Worm (Caenorhabditis elegans) whole organism, mixed stage, embryonic: ENCODE measurements around the gene T02H6.8.
A peak's percentile ranks its signal among the peaks of the same experiment; 100 is the strongest.

Experiments
- M03D4.4 ChIP-seq: sonication (generic microtip); optimal IDR thresholded peaks from 2 replicates; lab custom pipeline; 2017; ENCODE audit warnings: mild to moderate bottlenecking, missing genetic modification characterization, missing compliant biosample characterization
- ceh-39 ChIP-seq: fragments of 150-350 bp; optimal IDR thresholded peaks from 2 replicates; lab custom pipeline; 2014; ENCODE audit warnings: missing biosample characterization, missing genetic modification characterization
- ceh-43 ChIP-seq: fragments of 200-800 bp; sonication (Bioruptor generic); optimal IDR thresholded peaks from 2 replicates; lab custom pipeline; 2018; ENCODE audit warnings: mild to moderate bottlenecking, missing genetic modification characterization, moderate library complexity, missing compliant biosample characterization
- ceh-83 ChIP-seq: fragments of 200-800 bp; sonication (Bioruptor generic); optimal IDR thresholded peaks from 2 replicates; lab custom pipeline; 2018; ENCODE audit warnings: mild to moderate bottlenecking, missing genetic modification characterization, missing compliant biosample characterization
- ces-1 ChIP-seq: fragments of 150-350 bp; optimal IDR thresholded peaks from 2 replicates; lab custom pipeline; 2014; ENCODE audit warnings: missing biosample characterization, missing genetic modification reagents, missing genetic modification characterization
- drap-1 ChIP-seq: fragments of 200-800 bp; sonication (Bioruptor generic); optimal IDR thresholded peaks from 3 replicates; lab custom pipeline; 2018; ENCODE audit warnings: mild to moderate bottlenecking, missing genetic modification characterization, missing compliant biosample characterization
- elt-3 ChIP-seq: fragments of 150-350 bp; optimal IDR thresholded peaks from 2 replicates; lab custom pipeline; 2014; ENCODE audit warnings: missing biosample characterization, missing genetic modification characterization
- flh-1 ChIP-seq: fragments of 200-800 bp; sonication (Bioruptor generic); optimal IDR thresholded peaks from 2 replicates; lab custom pipeline; 2018; ENCODE audit warnings: mild to moderate bottlenecking, missing genetic modification characterization, moderate library complexity, missing compliant biosample characterization
- ham-2 ChIP-seq: fragments of 200-800 bp; sonication (Bioruptor generic); optimal IDR thresholded peaks from 2 replicates; lab custom pipeline; 2018; ENCODE audit warnings: mild to moderate bottlenecking, missing genetic modification characterization, missing compliant biosample characterization
- lin-13 ChIP-seq: fragments of 150-350 bp; optimal IDR thresholded peaks from 2 replicates; lab custom pipeline; 2014; ENCODE audit warnings: missing biosample characterization, missing genetic modification characterization
- lin-32 ChIP-seq: fragments of 200-800 bp; sonication (Bioruptor generic); optimal IDR thresholded peaks from 2 replicates; lab custom pipeline; 2018; ENCODE audit warnings: mild to moderate bottlenecking, missing genetic modification characterization, missing compliant biosample characterization
- lsy-2 ChIP-seq: fragments of 150-350 bp; optimal IDR thresholded peaks from 2 replicates; lab custom pipeline; 2014; ENCODE audit warnings: missing biosample characterization, missing genetic modification characterization
- mab-5 ChIP-seq: fragments of 150-350 bp; optimal IDR thresholded peaks from 2 replicates; lab custom pipeline; 2014; ENCODE audit warnings: missing biosample characterization, missing genetic modification characterization
- mep-1 ChIP-seq: fragments of 150-350 bp; optimal IDR thresholded peaks from 2 replicates; lab custom pipeline; 2017; ENCODE audit warnings: missing biosample characterization, missing genetic modification reagents, missing genetic modification characterization, inconsistent platforms
- mls-2 ChIP-seq: sonication (generic microtip); optimal IDR thresholded peaks from 2 replicates; lab custom pipeline; 2016; ENCODE audit warnings: mild to moderate bottlenecking, missing genetic modification characterization, moderate library complexity, missing compliant biosample characterization
- nhr-12 ChIP-seq: fragments of 150-350 bp; optimal IDR thresholded peaks from 2 replicates; lab custom pipeline; 2014; ENCODE audit warnings: missing biosample characterization, missing genetic modification characterization
- nhr-2 ChIP-seq: fragments of 150-350 bp; optimal IDR thresholded peaks from 2 replicates; lab custom pipeline; 2014; ENCODE audit warnings: missing biosample characterization, missing genetic modification characterization
- nhr-237 ChIP-seq: fragments of 150-350 bp; optimal IDR thresholded peaks from 2 replicates; lab custom pipeline; 2014; ENCODE audit warnings: missing biosample characterization, missing genetic modification characterization
- nhr-28 ChIP-seq: fragments of 150-350 bp; optimal IDR thresholded peaks from 2 replicates; lab custom pipeline; 2014; ENCODE audit warnings: missing biosample characterization, missing genetic modification characterization
- nhr-76 ChIP-seq: sonication (generic microtip); optimal IDR thresholded peaks from 2 replicates; lab custom pipeline; 2017; ENCODE audit warnings: missing biosample characterization, missing genetic modification characterization
- pha-4 ChIP-seq: fragments of 150-350 bp; optimal IDR thresholded peaks from 2 replicates; lab custom pipeline; 2018; ENCODE audit warnings: missing biosample characterization, missing genetic modification reagents, missing genetic modification characterization
- sem-2 ChIP-seq: fragments of 200-800 bp; sonication (Bioruptor generic); optimal IDR thresholded peaks from 2 replicates; lab custom pipeline; 2018; ENCODE audit warnings: mild to moderate bottlenecking, missing genetic modification characterization, missing compliant biosample characterization
- sptf-1 ChIP-seq: sonication (generic microtip); optimal IDR thresholded peaks from 2 replicates; lab custom pipeline; 2017; ENCODE audit warnings: mild to moderate bottlenecking, missing genetic modification characterization, moderate library complexity, missing compliant biosample characterization
- unc-120 ChIP-seq: sonication (generic microtip); optimal IDR thresholded peaks from 2 replicates; lab custom pipeline; 2017; ENCODE audit warnings: missing genetic modification characterization, missing compliant biosample characterization; ENCODE audit not compliant: poor library complexity, severe bottlenecking
- unc-62 ChIP-seq: fragments of 150-350 bp; optimal IDR thresholded peaks from 2 replicates; lab custom pipeline; 2014; ENCODE audit warnings: missing biosample characterization, missing genetic modification reagents, missing genetic modification characterization
- zip-8 ChIP-seq: fragments of 150-350 bp; optimal IDR thresholded peaks from 2 replicates; lab custom pipeline; 2014; ENCODE audit warnings: missing biosample characterization, missing genetic modification characterization
- ztf-11 ChIP-seq: fragments of 150-350 bp; optimal IDR thresholded peaks from 2 replicates; lab custom pipeline; 2014; ENCODE audit warnings: missing biosample characterization, missing genetic modification characterization

Gene T02H6.8

DNA sequence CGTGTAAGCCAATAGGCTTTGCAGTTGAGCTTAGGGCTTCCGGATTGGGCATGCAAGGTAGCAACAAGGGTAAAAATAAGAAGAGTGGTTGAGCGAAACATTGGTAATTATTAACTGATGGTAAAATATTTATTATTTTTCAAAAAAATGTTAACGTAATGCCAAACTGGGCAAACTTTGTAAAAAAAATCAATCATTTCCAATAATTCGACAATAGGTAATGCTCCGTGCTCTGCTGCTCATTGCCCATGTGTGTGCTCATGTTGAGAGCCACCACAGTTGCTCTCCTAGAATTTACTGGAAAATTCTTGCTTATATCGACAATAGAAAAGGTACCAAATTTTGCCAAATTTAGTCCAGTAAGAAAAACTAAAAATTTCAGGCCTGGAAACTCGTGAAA is at the start of gene T02H6.8, which contains the start of gene T02H6.10:
T02H6.8 (plus strand) TSS at position 221 of the 400 bp plus-strand sequence.
T02H6.10 (minus strand) TSS at position 101 of the 400 bp plus-strand sequence.
- no peak for TF ChIP-seq elt-3 (tag; lab: Kevin White, UChicago)
- no peak for TF ChIP-seq lin-32 (GFP tag; lab: Kevin White, UChicago)
- TF ChIP-seq ceh-83, result no peak
- TF ChIP-seq nhr-2 (tag; lab: Kevin White, UChicago), result no peak
- TF ChIP-seq lin-13, result no peak
- no peak for TF ChIP-seq lsy-2 (tag; lab: Kevin White, UChicago)

DNA sequence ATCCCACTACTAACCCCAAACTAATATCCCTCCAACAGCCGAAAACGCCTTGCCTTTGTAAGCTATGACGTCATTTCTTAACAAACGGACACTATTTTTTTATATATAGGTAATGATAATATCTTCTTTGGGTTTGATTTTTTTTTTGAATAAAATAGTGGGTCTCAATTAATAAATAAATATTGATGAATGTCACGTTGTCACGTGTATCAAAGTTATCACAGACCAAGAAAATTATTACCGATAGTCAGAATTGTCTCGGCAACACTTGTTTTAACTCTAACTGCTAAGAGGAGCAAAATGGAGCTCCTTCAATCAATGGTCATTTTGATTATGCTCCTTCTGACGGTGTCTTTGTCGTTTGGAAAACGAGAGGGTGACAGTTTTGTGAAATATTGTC is 46.6 kb upstream of the T02H6.8 start, which contains the start of gene T04B8.1:
T04B8.1 (plus strand) TSS at position 301 of the 400 bp plus-strand sequence.
- TF ChIP-seq ces-1 (GFP tag; lab: Kevin White, UChicago), result no peak
- no peak for TF ChIP-seq pha-4 (tag; lab: Kevin White, UChicago)
- no peak for TF ChIP-seq nhr-76
- TF ChIP-seq nhr-237, result no peak
- no peak for TF ChIP-seq ztf-11
- no peak for TF ChIP-seq sptf-1 (tag; lab: Kevin White, UChicago)
- TF ChIP-seq sem-2, result no peak
- TF ChIP-seq ceh-43 (GFP tag; lab: Kevin White, UChicago), result no peak
- TF ChIP-seq nhr-2 (tag; lab: Kevin White, UChicago), result no peak
- TF ChIP-seq ceh-83, result no peak
- TF ChIP-seq nhr-28, result no peak
- TF ChIP-seq, all 35 proteins: peak for 0

DNA sequence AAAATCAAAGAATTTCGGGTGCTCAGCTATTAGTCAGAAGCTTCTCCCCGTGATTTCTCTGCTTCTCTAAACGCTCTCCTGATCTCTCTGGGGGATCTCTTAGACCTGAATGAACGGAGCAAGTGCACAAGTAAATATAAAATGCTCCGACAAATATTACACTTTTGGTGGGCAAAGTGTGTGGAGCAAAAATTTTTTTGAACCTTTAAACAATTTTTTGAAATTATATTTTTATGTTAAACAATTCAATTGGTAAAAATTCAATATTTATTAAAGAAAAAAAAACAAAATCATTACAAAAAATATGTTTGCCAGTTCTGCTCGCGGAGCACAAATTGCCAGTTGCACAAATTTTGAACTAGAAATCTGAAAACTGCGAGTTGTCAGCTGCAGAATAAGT is 41.2 kb upstream of the T02H6.8 start, which contains the start of gene K07E8.6:
K07E8.6 (minus strand) TSS at position 101 of the 400 bp plus-strand sequence.
- TF ChIP-seq flh-1 (GFP tag; lab: Kevin White, UChicago) (no peak), ceh-43 (GFP tag; lab: Kevin White, UChicago) (no peak), nhr-2 (tag; lab: Kevin White, UChicago) (no peak), ham-2 (GFP tag; lab: Kevin White, UChicago) (no peak), unc-120 (no peak)
- TF ChIP-seq, all 35 proteins: peak for 0

ce11 chrII:643733-644132 is 36.9 kb upstream of the T02H6.8 start:
- TF ChIP-seq zip-8 (no peak), ham-2 (GFP tag; lab: Kevin White, UChicago) (peak; percentile 9), lin-32 (GFP tag; lab: Kevin White, UChicago) (no peak), unc-62 (GFP tag; lab: Kevin White, UChicago) (no peak)

DNA sequence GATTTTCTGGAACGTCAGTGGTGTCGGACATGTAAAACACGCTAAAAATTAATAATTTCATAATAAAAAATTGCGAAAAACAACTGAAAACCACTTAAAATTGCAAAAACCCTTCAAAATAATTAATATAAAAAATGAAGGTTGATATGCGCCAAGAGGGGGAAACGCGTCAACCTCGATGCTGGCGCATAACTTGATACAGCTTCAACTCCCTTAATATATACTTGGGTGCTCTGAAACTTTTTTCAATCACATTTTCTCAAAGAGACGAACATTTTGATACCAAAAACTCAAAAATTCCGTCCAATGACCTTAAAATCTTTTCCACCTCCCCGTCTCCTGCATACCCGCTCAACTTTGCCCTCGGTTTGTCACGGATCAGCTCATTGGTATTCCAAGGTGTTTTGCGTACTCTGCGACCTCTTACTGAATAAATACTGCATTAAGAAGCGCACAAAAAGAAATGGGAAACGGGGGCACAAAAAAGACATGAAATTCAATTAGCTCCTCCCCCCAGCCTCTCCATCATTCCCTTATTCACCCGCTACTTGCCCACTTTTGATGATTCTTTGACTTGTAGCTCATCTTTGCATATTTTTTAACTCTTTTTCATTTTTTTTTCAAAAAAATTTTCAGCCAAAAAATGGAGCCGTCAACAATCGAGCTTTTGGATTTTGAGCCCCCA is 30.2 kb upstream of the T02H6.8 start, which contains the start of the genes K07E8.7 and frpr-14:
K07E8.7 (minus strand) TSS at position 47 of the 685 bp plus-strand sequence.
frpr-14 (plus strand) TSS at position 635 of the 685 bp plus-strand sequence.
- TF ChIP-seq M03D4.4 (tag; lab: Kevin White, UChicago) (no peak), ceh-39 (tag; lab: Kevin White, UChicago) (no peak), unc-62 (GFP tag; lab: Kevin White, UChicago) (no peak), nhr-12 (tag; lab: Kevin White, UChicago) (no peak), lin-13 (no peak), nhr-237 (no peak), nhr-76 (no peak), ces-1 (GFP tag; lab: Kevin White, UChicago) (peak; percentile 33), zip-8 (no peak), lsy-2 (tag; lab: Kevin White, UChicago) (peak; percentile 28)
- TF ChIP-seq, all 35 proteins: peak for 2

DNA sequence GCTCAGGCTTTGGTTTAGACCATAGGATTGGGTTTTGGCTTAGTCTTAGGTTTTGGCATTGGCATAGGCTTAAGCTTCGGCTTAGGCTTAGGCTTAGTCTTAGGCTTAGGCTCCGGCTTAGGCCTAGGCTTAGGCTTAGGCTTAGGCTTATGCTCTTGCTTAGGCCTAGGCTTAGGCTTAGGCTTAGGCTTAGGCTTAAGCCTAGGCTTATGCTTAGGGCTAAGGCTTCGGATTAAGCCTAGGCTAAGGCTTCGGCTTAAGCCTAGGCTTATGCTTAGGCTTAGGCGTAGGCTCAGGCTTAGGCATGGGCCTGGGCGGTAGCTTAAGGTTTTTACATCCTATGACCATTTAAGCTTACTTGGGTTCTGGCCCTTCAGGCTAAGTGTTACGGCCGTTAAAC is 29.3 kb upstream of the T02H6.8 start:
- TF ChIP-seq drap-1 (GFP tag; lab: Kevin White, UChicago) (no peak), flh-1 (GFP tag; lab: Kevin White, UChicago) (no peak), ham-2 (GFP tag; lab: Kevin White, UChicago) (peak; percentile 35), mls-2 (tag; lab: Kevin White, UChicago) (no peak), mep-1 (tag; lab: Kevin White, UChicago) (no peak), lin-32 (GFP tag; lab: Kevin White, UChicago) (no peak), sem-2 (no peak), mab-5 (tag; lab: Kevin White, UChicago) (no peak)
